Worm (Caenorhabditis elegans): Measurements from ENCODE around the gene T26C11.9.

The T26C11.9 gene

ce11 chrX:1880665-1881064 lies 27.0 kb upstream of the T26C11.9 start (continued):
- peak; percentile 95 for TF ChIP-seq B0261.1 (tag; optimal IDR thresholded peaks at IDR 0.05)
- no peak for TF ChIP-seq efl-1 (GFP tag; optimal IDR thresholded peaks at IDR 0.05)
- peak; percentile 82 for TF ChIP-seq nhr-90 (tag; optimal IDR thresholded peaks at IDR 0.05)
- no peak for TF ChIP-seq dox-1 (GFP tag; IDR thresholded peaks at IDR 0.05)
- peak; percentile 52 for TF ChIP-seq lsy-27 (tag; optimal IDR thresholded peaks at IDR 0.05; ENCODE audit: borderline replicate concordance, insufficient read depth)
- no peak; the same call in 1 of the 2 replicates for TF ChIP-seq nfyb-1 (GFP tag; IDR thresholded peaks at IDR 0.05)
- peak; percentile 82 for TF ChIP-seq snpc-1.3 (tag; optimal IDR thresholded peaks at IDR 0.05; ENCODE audit: insufficient read depth)
- TF ChIP-seq hlh-26 (GFP tag; conservative IDR thresholded peaks at IDR 0.05) = no peak
- peak; percentile 48 for TF ChIP-seq ceh-100 (GFP tag; IDR thresholded peaks at IDR 0.05)
- TF ChIP-seq madf-10 (tag; optimal IDR thresholded peaks at IDR 0.05) = peak; percentile 53
- peak; percentile 92 for TF ChIP-seq him-1 (tag; optimal IDR thresholded peaks at IDR 0.05)
- TF ChIP-seq cebp-2 (GFP tag; IDR thresholded peaks at IDR 0.05) = peak; percentile 80; the same call in 1 of the 2 replicates
- no peak for TF ChIP-seq pbrm-1 (GFP tag; IDR thresholded peaks at IDR 0.05)
- peak; percentile 14 for TF ChIP-seq hrde-1 (tag; optimal IDR thresholded peaks at IDR 0.05; ENCODE audit: borderline replicate concordance)
- TF ChIP-seq ztf-25 (GFP tag; IDR thresholded peaks at IDR 0.05) = no peak
- TF ChIP-seq sdz-38 (tag; optimal IDR thresholded peaks at IDR 0.05) = no peak
- TF ChIP-seq zim-3 (tag; optimal IDR thresholded peaks at IDR 0.05) = no peak
- peak; percentile 58 for TF ChIP-seq ztf-18 (tag; optimal IDR thresholded peaks at IDR 0.05)
- no peak for TF ChIP-seq F33H1.4 (GFP tag; IDR thresholded peaks at IDR 0.05)
- TF ChIP-seq pha-4 (tag; optimal IDR thresholded peaks at IDR 0.05) = no peak
- TF ChIP-seq unc-62 (GFP tag; optimal IDR thresholded peaks at IDR 0.05) = no peak
- no peak; the same call in 1 of the 2 replicates for TF ChIP-seq attf-6 (GFP tag; IDR thresholded peaks at IDR 0.05)
- no peak for TF ChIP-seq lin-26 (GFP tag; IDR thresholded peaks at IDR 0.05)
- 0 out of 2 replicates have a peak, but pooled peaks have one; percentile 24 for TF ChIP-seq Y53F4B.3 (GFP tag; IDR thresholded peaks at IDR 0.05)
- TF ChIP-seq egrh-3 (GFP tag; IDR thresholded peaks at IDR 0.05) = no peak
- no peak for TF ChIP-seq dpl-1 (GFP tag; optimal IDR thresholded peaks at IDR 0.05)
- TF ChIP-seq hsf-1 (GFP tag; IDR thresholded peaks at IDR 0.05) = no peak
- peak; percentile 78 for TF ChIP-seq rpc-1 (optimal IDR thresholded peaks at IDR 0.05)
- TF ChIP-seq rpc-1 (tag; optimal IDR thresholded peaks at IDR 0.05) = peak; percentile 91
- TF ChIP-seq ztf-22 (GFP tag; optimal IDR thresholded peaks at IDR 0.05) = no peak
- peak; percentile 65 for TF ChIP-seq rcor-1 (GFP tag; IDR thresholded peaks at IDR 0.05)
- no peak for TF ChIP-seq nhr-120 (GFP tag; IDR thresholded peaks at IDR 0.05)
- no peak for TF ChIP-seq nfya-1 (tag; optimal IDR thresholded peaks at IDR 0.05; ENCODE audit: borderline replicate concordance, insufficient read depth)
- no peak for TF ChIP-seq F57C9.4 (tag; optimal IDR thresholded peaks at IDR 0.05)
- peak; percentile 38 for TF ChIP-seq ccch-3 (GFP tag; optimal IDR thresholded peaks at IDR 0.05)
- no peak for TF ChIP-seq ekl-4 (GFP tag; IDR thresholded peaks at IDR 0.05)
- TF ChIP-seq unc-130 (GFP tag; optimal IDR thresholded peaks at IDR 0.05) = peak; percentile 2
- TF ChIP-seq Y53G8AR.9 (GFP tag; conservative IDR thresholded peaks at IDR 0.05) = no peak
- peak; percentile 83 for TF ChIP-seq die-1 (tag; optimal IDR thresholded peaks at IDR 0.05)

- TF ChIP-seq F10E7.11 (tag; optimal IDR thresholded peaks at IDR 0.05) (no peak), tbx-9 (tag; optimal IDR thresholded peaks at IDR 0.05; ENCODE audit: borderline replicate concordance) (no peak), nfyb-1 (GFP tag; IDR thresholded peaks at IDR 0.05) (peak; percentile 21; the same call in 1 of the 2 replicates)
Observed at ce11 chrX:1870991-1871390, 17.3 kb upstream of the T26C11.9 start.
